Fruit fly (Drosophila melanogaster): ENCODE data around the gene CG5612.

CG5612 gene

dm6 chr3R:27581263-27581868 is 44.4 kb downstream of the CG5612 start (continued):
- TF ChIP-seq Hr39 (GFP tag; optimal IDR thresholded peaks at IDR 0.05) = peak; percentile 59
- no peak for TF ChIP-seq CG15336 (GFP tag; IDR thresholded peaks at IDR 0.05)
- TF ChIP-seq fd85E (GFP tag; optimal IDR thresholded peaks at IDR 0.05) = peak; percentile 42
- peak; percentile 95 for TF ChIP-seq Eip78C (GFP tag)
- peak; percentile 52 for TF ChIP-seq spab (GFP tag; optimal IDR thresholded peaks at IDR 0.05)
- TF ChIP-seq acj6 (GFP tag; optimal IDR thresholded peaks at IDR 0.05) = peak; percentile 72
- TF ChIP-seq CG34406 (GFP tag; optimal IDR thresholded peaks at IDR 0.05) = peak; percentile 69
- TF ChIP-seq lz (GFP tag; optimal IDR thresholded peaks at IDR 0.05) = peak; percentile 67
- TF ChIP-seq Sox15 (GFP tag; optimal IDR thresholded peaks at IDR 0.05) = peak; percentile 30
- TF ChIP-seq Eip93F (GFP tag; optimal IDR thresholded peaks at IDR 0.05) = no peak
- TF ChIP-seq CG11762 (GFP tag; optimal IDR thresholded peaks at IDR 0.05; ENCODE audit: insufficient read depth) = peak; percentile 75
- TF ChIP-seq net (GFP tag; optimal IDR thresholded peaks at IDR 0.05) = peak; percentile 87
- TF ChIP-seq Hr4 (GFP tag; optimal IDR thresholded peaks at IDR 0.05) = peak; percentile 78
- TF ChIP-seq CG8319 (GFP tag; optimal IDR thresholded peaks at IDR 0.05) = peak; percentile 45
- peak; percentile 65 for TF ChIP-seq CG31627 (GFP tag; optimal IDR thresholded peaks at IDR 0.05)
- TF ChIP-seq Lpt (GFP tag; optimal IDR thresholded peaks at IDR 0.05) = peak; percentile 69
- TF ChIP-seq dsx (GFP tag; optimal IDR thresholded peaks at IDR 0.05; ENCODE audit: poor library complexity, severe bottlenecking) = peak; percentile 71
- TF ChIP-seq cyc (GFP tag; optimal IDR thresholded peaks at IDR 0.05) = peak; percentile 59
- peak; percentile 81 for TF ChIP-seq CG6854 (GFP tag; optimal IDR thresholded peaks at IDR 0.05)
- TF ChIP-seq Blimp-1 (GFP tag; optimal IDR thresholded peaks at IDR 0.05) = no peak
- TF ChIP-seq CG4318 (GFP tag; optimal IDR thresholded peaks at IDR 0.05) = no peak
- TF ChIP-seq OdsH (GFP tag; optimal IDR thresholded peaks at IDR 0.05) = peak; percentile 83
- peak; percentile 30 for TF ChIP-seq CG11902 (GFP tag; optimal IDR thresholded peaks at IDR 0.05)
- no peak for TF ChIP-seq Gug (GFP tag; IDR thresholded peaks at IDR 0.05)
- peak; percentile 68 for TF ChIP-seq CG1621 (tag; optimal IDR thresholded peaks at IDR 0.05)
- peak; percentile 84 for TF ChIP-seq Met (GFP tag; optimal IDR thresholded peaks at IDR 0.05)
- no peak for TF ChIP-seq eg (GFP tag; IDR thresholded peaks at IDR 0.05)
- peak; percentile 55 for TF ChIP-seq CG3032 (tag; optimal IDR thresholded peaks at IDR 0.05)
- TF ChIP-seq CG7368 (GFP tag; optimal IDR thresholded peaks at IDR 0.05) = peak; percentile 87
- TF ChIP-seq svp (GFP tag) = peak; percentile 85
- peak; percentile 71 for TF ChIP-seq CG6808 (GFP tag; optimal IDR thresholded peaks at IDR 0.05)
- no peak for TF ChIP-seq fd59A (GFP tag; optimal IDR thresholded peaks at IDR 0.05)
- TF ChIP-seq CG11294 (GFP tag; IDR thresholded peaks at IDR 0.05) = no peak

dm6 chr3R:27580274-27581011 is 45.4 kb downstream of the CG5612 start:
- peak; percentile 31 for TF ChIP-seq vri (GFP tag; optimal IDR thresholded peaks at IDR 0.05)
- no peak for TF ChIP-seq esn (GFP tag; optimal IDR thresholded peaks at IDR 0.05)
- TF ChIP-seq cyc (GFP tag; optimal IDR thresholded peaks at IDR 0.05) = no peak
- no peak for TF ChIP-seq CG6163 (GFP tag; IDR thresholded peaks at IDR 0.05)
- no peak for TF ChIP-seq Lpt (GFP tag; optimal IDR thresholded peaks at IDR 0.05)
- TF ChIP-seq CG11902 (GFP tag; optimal IDR thresholded peaks at IDR 0.05) = no peak
- TF ChIP-seq salr (GFP tag; optimal IDR thresholded peaks at IDR 0.05) = no peak
- peak; percentile 28 for TF ChIP-seq fkh (GFP tag; optimal IDR thresholded peaks at IDR 0.05)
- TF ChIP-seq Eip93F (GFP tag; optimal IDR thresholded peaks at IDR 0.05) = no peak
- TF ChIP-seq CG6808 (GFP tag; optimal IDR thresholded peaks at IDR 0.05) = no peak
- TF ChIP-seq CG1621 (tag; optimal IDR thresholded peaks at IDR 0.05) = no peak
- no peak for TF ChIP-seq Gug (GFP tag; IDR thresholded peaks at IDR 0.05)
- peak; percentile 27 for TF ChIP-seq CG6854 (GFP tag; optimal IDR thresholded peaks at IDR 0.05)
- no peak for TF ChIP-seq achi (GFP tag; optimal IDR thresholded peaks at IDR 0.05)
- TF ChIP-seq Sox14 (GFP tag; optimal IDR thresholded peaks at IDR 0.05) = no peak
- no peak for TF ChIP-seq CG3032 (tag; optimal IDR thresholded peaks at IDR 0.05)
- TF ChIP-seq Eip78C (GFP tag) = no peak
- TF ChIP-seq svp (GFP tag) = peak; percentile 72
